Worm (Caenorhabditis elegans) whole organism, L1 larva: ENCODE results near the gene Y54G9A.9.

ENCODE experiments used
- C04F5.9 ChIP-seq: sonication (generic microtip); optimal IDR thresholded peaks from 2 replicates; lab custom pipeline; 2016; ENCODE audit warnings: missing genetic modification characterization, missing compliant biosample characterization
- C34B4.2 ChIP-seq: sonication (generic microtip); optimal IDR thresholded peaks from 2 replicates; lab custom pipeline; 2017; ENCODE audit warnings: mild to moderate bottlenecking, missing genetic modification characterization, missing compliant biosample characterization
- F16B12.6 ChIP-seq: fragments of 150-350 bp; optimal IDR thresholded peaks from 2 replicates; lab custom pipeline; 2014; ENCODE audit warnings: missing biosample characterization, missing genetic modification characterization
- Y116A8C.19 ChIP-seq: sonication (generic microtip); optimal IDR thresholded peaks from 2 replicates; lab custom pipeline; 2016; ENCODE audit warnings: missing compliant biosample characterization, missing genetic modification characterization, borderline replicate concordance
- aha-1 ChIP-seq: fragments of 150-350 bp; optimal IDR thresholded peaks from 2 replicates; lab custom pipeline; 2014; ENCODE audit warnings: missing biosample characterization, missing genetic modification characterization
- aly-2 ChIP-seq: fragments of 150-350 bp; optimal IDR thresholded peaks from 2 replicates; lab custom pipeline; 2014; ENCODE audit warnings: missing biosample characterization, missing genetic modification characterization
- ama-1 ChIP-seq: fragments of 150-350 bp; optimal IDR thresholded peaks from 2 replicates; lab custom pipeline; 2014
- blmp-1 ChIP-seq: fragments of 150-350 bp; optimal IDR thresholded peaks from 2 replicates; lab custom pipeline; 2014; ENCODE audit warnings: missing biosample characterization, missing genetic modification characterization
- ceh-82 ChIP-seq, 3 experiments: fragments of 150-350 bp in 1 of 3; sonication (generic microtip) in 2 of 3; optimal IDR thresholded peaks; 2 replicates each; lab custom pipeline; 2014 to 2017; ENCODE audit warnings: missing biosample characterization in 3 of 3, missing genetic modification characterization in 3 of 3
- ces-1 ChIP-seq: fragments of 150-350 bp; optimal IDR thresholded peaks from 2 replicates; lab custom pipeline; 2014; ENCODE audit warnings: missing biosample characterization, missing genetic modification reagents, missing genetic modification characterization
- dpl-1 ChIP-seq, 3 experiments: fragments of 150-350 bp in 2 of 3; sonication (generic microtip) in 1 of 3; optimal IDR thresholded peaks; 2 replicates each; lab custom pipeline; 2014 to 2017; ENCODE audit warnings: missing biosample characterization in 3 of 3, missing genetic modification characterization in 3 of 3, missing genetic modification reagents in 3 of 3
- dsc-1 ChIP-seq: sonication (generic microtip); optimal IDR thresholded peaks from 2 replicates; lab custom pipeline; 2016; ENCODE audit warnings: mild to moderate bottlenecking, missing genetic modification characterization, missing compliant biosample characterization
- efl-1 ChIP-seq, 4 experiments: fragments of 150-350 bp; optimal IDR thresholded peaks in 3 of 4; peaks in 1 of 4; 1 replicate in 1 of 4; 2 replicates in 3 of 4; lab custom pipeline; 2014; ENCODE audit warnings: missing biosample characterization in 2 of 4, missing genetic modification characterization in 2 of 4, missing genetic modification reagents in 2 of 4
- elt-2 ChIP-seq: sonication (generic microtip); optimal IDR thresholded peaks from 2 replicates; lab custom pipeline; 2016; ENCODE audit warnings: missing genetic modification characterization, mild to moderate bottlenecking, inconsistent platforms, missing compliant biosample characterization, missing genetic modification reagents
- elt-3 ChIP-seq, 6 experiments: fragments of 150-350 bp in 1 of 6; sonication (generic microtip); optimal IDR thresholded peaks; 2 replicates each; lab custom pipeline; 2017 to 2018; ENCODE audit warnings: missing biosample characterization in 6 of 6, missing genetic modification characterization in 6 of 6, inconsistent platforms in 1 of 6
- ets-5 ChIP-seq: fragments of 200-800 bp; sonication (Bioruptor generic); IDR thresholded peaks from 2 replicates; pipeline ENCODE4 v1.3.6; 2022; ENCODE audit warnings: missing genetic modification characterization, missing compliant biosample characterization
- fkh-10 ChIP-seq: sonication (generic microtip); optimal IDR thresholded peaks from 2 replicates; lab custom pipeline; 2017; ENCODE audit warnings: missing biosample characterization, missing genetic modification reagents, missing genetic modification characterization
- fos-1 ChIP-seq: fragments of 150-350 bp; optimal IDR thresholded peaks from 2 replicates; lab custom pipeline; 2014; ENCODE audit warnings: missing biosample characterization, missing genetic modification characterization
- hpl-2 ChIP-seq: fragments of 150-350 bp; optimal IDR thresholded peaks from 2 replicates; lab custom pipeline; 2014; ENCODE audit warnings: missing biosample characterization, missing genetic modification reagents, missing genetic modification characterization
- isw-1 ChIP-seq: fragments of 200-800 bp; sonication (Bioruptor generic); IDR thresholded peaks from 2 replicates; pipeline ENCODE4 v1.3.6; 2022; ENCODE audit warnings: missing genetic modification characterization, missing compliant biosample characterization
- lin-13 ChIP-seq: fragments of 150-350 bp; optimal IDR thresholded peaks from 2 replicates; lab custom pipeline; 2014; ENCODE audit warnings: missing biosample characterization, missing genetic modification reagents, missing genetic modification characterization
- lin-14 ChIP-seq: fragments of 200-800 bp; sonication (Bioruptor generic); optimal IDR thresholded peaks from 2 replicates; lab custom pipeline; 2018; ENCODE audit warnings: mild to moderate bottlenecking, missing genetic modification characterization, moderate library complexity, missing compliant biosample characterization
- lin-15B ChIP-seq: fragments of 150-350 bp; sonication (generic microtip); optimal IDR thresholded peaks from 3 replicates; lab custom pipeline; 2014; ENCODE audit warnings: missing biosample characterization, missing genetic modification characterization
- lin-35 ChIP-seq, 2 experiments: fragments of 150-350 bp; optimal IDR thresholded peaks; 2 replicates each; lab custom pipeline; 2014; ENCODE audit warnings: missing biosample characterization in 2 of 2, missing genetic modification characterization in 2 of 2, missing genetic modification reagents in 2 of 2
- lin-39 ChIP-seq: fragments of 150-350 bp; optimal IDR thresholded peaks from 2 replicates; lab custom pipeline; 2014; ENCODE audit warnings: missing biosample characterization, missing genetic modification reagents, missing genetic modification characterization
- lsy-2 ChIP-seq, 2 experiments: fragments of 150-350 bp; optimal IDR thresholded peaks; 2 replicates each; lab custom pipeline; 2014; ENCODE audit warnings: missing biosample characterization in 2 of 2, missing genetic modification characterization in 2 of 2
- mdl-1 ChIP-seq, 2 experiments: fragments of 150-350 bp; optimal IDR thresholded peaks; 2 replicates each; lab custom pipeline; 2014 to 2017; ENCODE audit warnings: missing biosample characterization in 2 of 2, missing genetic modification characterization in 2 of 2, inconsistent platforms in 1 of 2
- mep-1 ChIP-seq: fragments of 150-350 bp; optimal IDR thresholded peaks from 2 replicates; lab custom pipeline; 2014; ENCODE audit warnings: missing biosample characterization, missing genetic modification characterization
- nhr-12 ChIP-seq: sonication (generic microtip); optimal IDR thresholded peaks from 2 replicates; lab custom pipeline; 2017; ENCODE audit warnings: missing biosample characterization, missing genetic modification characterization
- nhr-19 ChIP-seq: fragments of 200-800 bp; sonication (Bioruptor generic); conservative IDR thresholded peaks from 2 replicates; pipeline ENCODE4 v1.3.6; 2022; ENCODE audit warnings: missing genetic modification characterization, missing compliant biosample characterization
- nhr-20 ChIP-seq: sonication (generic microtip); optimal IDR thresholded peaks from 2 replicates; lab custom pipeline; 2016; ENCODE audit warnings: mild to moderate bottlenecking, missing genetic modification characterization, missing compliant biosample characterization
- nhr-237 ChIP-seq: fragments of 150-350 bp; optimal IDR thresholded peaks from 2 replicates; lab custom pipeline; 2014; ENCODE audit warnings: missing biosample characterization, missing genetic modification characterization
- nhr-28 ChIP-seq: fragments of 150-350 bp; optimal IDR thresholded peaks from 2 replicates; lab custom pipeline; 2014; ENCODE audit warnings: missing biosample characterization, missing genetic modification characterization
- nhr-47 ChIP-seq: sonication (generic microtip); optimal IDR thresholded peaks from 2 replicates; lab custom pipeline; 2016; ENCODE audit warnings: mild to moderate bottlenecking, missing genetic modification characterization, moderate library complexity, missing compliant biosample characterization
- nhr-71 ChIP-seq: sonication (generic microtip); optimal IDR thresholded peaks from 2 replicates; lab custom pipeline; 2016; ENCODE audit warnings: mild to moderate bottlenecking, missing genetic modification characterization, moderate library complexity, missing compliant biosample characterization
- nhr-76 ChIP-seq: sonication (generic microtip); optimal IDR thresholded peaks from 2 replicates; lab custom pipeline; 2017; ENCODE audit warnings: missing biosample characterization, missing genetic modification characterization
- nhr-85 ChIP-seq: sonication (generic microtip); peaks from one replicate; lab custom pipeline; 2016; ENCODE audit warnings: missing genetic modification characterization, inconsistent platforms, missing compliant biosample characterization
- nhr-90 ChIP-seq: sonication (generic microtip); optimal IDR thresholded peaks from 2 replicates; lab custom pipeline; 2016; ENCODE audit warnings: mild to moderate bottlenecking, missing genetic modification characterization, missing compliant biosample characterization; ENCODE audit not compliant: poor library complexity
- snpc-4 ChIP-seq: fragments of 150-350 bp; optimal IDR thresholded peaks from 2 replicates; lab custom pipeline; 2014; ENCODE audit warnings: missing biosample characterization, missing genetic modification characterization
- snu-23 ChIP-seq: sonication (generic microtip); optimal IDR thresholded peaks from 2 replicates; lab custom pipeline; 2016; ENCODE audit warnings: missing genetic modification characterization, missing compliant biosample characterization
- sup-37 ChIP-seq: fragments of 200-800 bp; sonication (Bioruptor generic); optimal IDR thresholded peaks from 2 replicates; lab custom pipeline; 2018; ENCODE audit warnings: mild to moderate bottlenecking, missing genetic modification characterization, missing compliant biosample characterization
- tbx-2 ChIP-seq: sonication (generic microtip); optimal IDR thresholded peaks from 2 replicates; lab custom pipeline; 2016; ENCODE audit warnings: missing genetic modification characterization, missing compliant biosample characterization
- unc-30 ChIP-seq: sonication (generic microtip); optimal IDR thresholded peaks from 2 replicates; lab custom pipeline; 2017; ENCODE audit warnings: missing biosample characterization, missing genetic modification characterization
- unc-62 ChIP-seq: fragments of 150-350 bp; optimal IDR thresholded peaks from 2 replicates; lab custom pipeline; 2014; ENCODE audit warnings: missing biosample characterization, missing genetic modification reagents, missing genetic modification characterization
- vab-15 ChIP-seq: sonication (generic microtip); optimal IDR thresholded peaks from 2 replicates; lab custom pipeline; 2017; ENCODE audit warnings: missing genotype, mild to moderate bottlenecking, missing genetic modification characterization, missing compliant biosample characterization
- xbp-1 ChIP-seq: sonication (generic microtip); optimal IDR thresholded peaks from 2 replicates; lab custom pipeline; 2016; ENCODE audit warnings: missing genetic modification characterization, missing compliant biosample characterization

Gene Y54G9A.9

ce11 chrII:13681063-13681462 is 48.5 kb upstream of the Y54G9A.9 start (continued):
- TF ChIP-seq lsy-2 (tag; optimal IDR thresholded peaks at IDR 0.05; lab: Kevin White, UChicago) (peak in 1 of 2 experiments; percentile 42), blmp-1 (tag; lab: Kevin White, UChicago) (peak; percentile 90), elt-2 (tag; lab: Kevin White, UChicago) (no peak), efl-1 (optimal IDR thresholded peaks at IDR 0.05; lab: Kevin White, UChicago) (no peak), efl-1 (GFP tag; optimal IDR thresholded peaks at IDR 0.05 in 1 of 2; lab: Kevin White, UChicago) (peak in 1 of 2 experiments; percentile 94), nhr-28 (no peak), ces-1 (no peak)

- TF ChIP-seq unc-30 (tag; lab: Kevin White, UChicago) = no peak
- TF ChIP-seq nhr-85 (tag; lab: Kevin White, UChicago) = peak; percentile 0
These were observed 43.9 kb upstream of the Y54G9A.9 start for ce11 chrII:13685581-13685980.

- TF ChIP-seq lsy-2 (tag; optimal IDR thresholded peaks at IDR 0.05; lab: Kevin White, UChicago) (peak; percentile 63 to 69), F16B12.6 (peak; percentile 92), elt-3 (tag; optimal IDR thresholded peaks at IDR 0.05; lab: Kevin White, UChicago) (no peak), fkh-10 (GFP tag; lab: Kevin White, UChicago) (no peak), nhr-71 (tag; lab: Kevin White, UChicago) (peak; percentile 45), mep-1 (peak; percentile 73), lin-14 (GFP tag; lab: Kevin White, UChicago) (no peak), snu-23 (GFP tag; lab: Kevin White, UChicago) (peak; percentile 35), ama-1 (lab: Kevin White, UChicago) (no peak), Y116A8C.19 (no peak), nhr-76 (tag; lab: Kevin White, UChicago) (no peak), C34B4.2 (tag; lab: Kevin White, UChicago) (no peak), ceh-82 (tag; optimal IDR thresholded peaks at IDR 0.05; lab: Kevin White, UChicago) (peak in 1 of 3 experiments; percentile 6), xbp-1 (tag; lab: Kevin White, UChicago) (peak; percentile 1), nhr-90 (tag; lab: Kevin White, UChicago) (no peak), fos-1 (tag; lab: Kevin White, UChicago) (no peak), tbx-2 (peak; percentile 16), snpc-4 (peak; percentile 53), lin-13 (GFP tag; lab: Kevin White, UChicago) (no peak), blmp-1 (tag; lab: Kevin White, UChicago) (no peak), efl-1 (optimal IDR thresholded peaks at IDR 0.05; lab: Kevin White, UChicago) (peak; percentile 53 to 63), efl-1 (GFP tag; optimal IDR thresholded peaks at IDR 0.05 in 1 of 2; lab: Kevin White, UChicago) (peak; percentile 61 to 94), lin-15B (tag; lab: Kevin White, UChicago) (no peak), elt-2 (tag; lab: Kevin White, UChicago) (no peak), lin-35 (GFP tag; optimal IDR thresholded peaks at IDR 0.05; lab: Kevin White, UChicago) (peak; percentile 35 to 53), nhr-19 (GFP tag; lab: Robert Waterston, UW) (peak; percentile 30; the same call in 1 of the 2 replicates), aha-1 (tag; lab: Kevin White, UChicago) (no peak), lin-39 (peak; percentile 19), isw-1 (GFP tag; lab: Robert Waterston, UW) (no peak; the same call in 1 of the 2 replicates), nhr-12 (no peak), nhr-237 (tag; lab: Kevin White, UChicago) (no peak), vab-15 (tag; lab: Kevin White, UChicago) (no peak), nhr-28 (no peak), dpl-1 (GFP tag; optimal IDR thresholded peaks at IDR 0.05; lab: Kevin White, UChicago) (peak; percentile 16 to 67 (median 48)), dsc-1 (tag; lab: Kevin White, UChicago) (no peak), nhr-20 (tag; lab: Kevin White, UChicago) (peak; percentile 26), aly-2 (tag; lab: Kevin White, UChicago) (no peak), ets-5 (no peak), C04F5.9 (no peak), sup-37 (GFP tag; lab: Kevin White, UChicago) (no peak), mdl-1 (tag; optimal IDR thresholded peaks at IDR 0.05; lab: Kevin White, UChicago) (no peak), unc-62 (GFP tag; lab: Kevin White, UChicago) (no peak), hpl-2 (GFP tag; lab: Kevin White, UChicago) (no peak), nhr-47 (peak; percentile 49)
These were observed 34.8 kb upstream of the Y54G9A.9 start, which contains the start of gene rpoa-1 for ce11 chrII:13694712-13695111. Gene rpoa-1 (minus strand): TSS chrII:13694795.
